Worm (Caenorhabditis elegans) whole organism, young adult: ENCODE results near the gene C06A12.8.

Experiments
- D2030.7 ChIP-seq: fragments of 200-800 bp; sonication (Bioruptor generic); IDR thresholded peaks from 2 replicates; pipeline ENCODE4 v1.3.6; 2022; ENCODE audit warnings: missing genetic modification reagents, missing genetic modification characterization, missing compliant biosample characterization
- F10E7.11 ChIP-seq: sonication (generic microtip); optimal IDR thresholded peaks from 2 replicates; lab custom pipeline; 2017; ENCODE audit warnings: mild to moderate bottlenecking, missing genetic modification characterization, moderate library complexity, missing compliant biosample characterization
- lin-40 ChIP-seq: sonication (generic microtip); optimal IDR thresholded peaks from 2 replicates; lab custom pipeline; 2016; ENCODE audit warnings: missing genetic modification characterization, mild to moderate bottlenecking, missing compliant biosample characterization, missing genotype, missing genetic modification reagents
- lir-1 ChIP-seq: fragments of 200-800 bp; sonication (Bioruptor generic); conservative IDR thresholded peaks from 2 replicates; pipeline ENCODE4 v1.3.6; 2022; ENCODE audit warnings: missing genetic modification reagents, missing genetic modification characterization, missing compliant biosample characterization
- lsy-27 ChIP-seq: sonication (generic microtip); optimal IDR thresholded peaks from 2 replicates; lab custom pipeline; 2017; ENCODE audit warnings: missing genetic modification characterization, mild to moderate bottlenecking, missing compliant biosample characterization, antibody characterized with exemption, missing genotype, borderline replicate concordance; ENCODE audit not compliant: insufficient read depth
- madf-8 ChIP-seq: fragments of 200-800 bp; sonication (Bioruptor generic); conservative IDR thresholded peaks from 2 replicates; pipeline ENCODE4 v1.3.6; 2022; ENCODE audit warnings: missing genetic modification reagents, missing genetic modification characterization, missing compliant biosample characterization
- nfya-1 ChIP-seq: sonication (generic microtip); optimal IDR thresholded peaks from 2 replicates; lab custom pipeline; 2017; ENCODE audit warnings: antibody characterized with exemption, missing compliant biosample characterization, missing genetic modification characterization, borderline replicate concordance; ENCODE audit not compliant: insufficient read depth
- nhr-27 ChIP-seq: fragments of 200-800 bp; sonication (Bioruptor generic); optimal IDR thresholded peaks from 2 replicates; lab custom pipeline; 2018; ENCODE audit warnings: mild to moderate bottlenecking, missing genetic modification characterization, moderate library complexity, missing compliant biosample characterization
- nhr-90 ChIP-seq: sonication (generic microtip); optimal IDR thresholded peaks from 2 replicates; lab custom pipeline; 2016; ENCODE audit warnings: missing genotype, mild to moderate bottlenecking, missing genetic modification characterization, missing compliant biosample characterization
- snpc-4 ChIP-seq, 5 experiments: fragments of 150-350 bp in 1 of 5; sonication (generic microtip) in 4 of 5; optimal IDR thresholded peaks; 2 replicates each; lab custom pipeline; 2014 to 2018; ENCODE audit warnings: missing genetic modification characterization in 5 of 5, missing biosample characterization in 3 of 5, antibody characterized with exemption in 2 of 5, mild to moderate bottlenecking in 2 of 5, missing compliant biosample characterization in 2 of 5, missing genotype in 2 of 5, moderate library complexity in 2 of 5, missing genetic modification reagents in 1 of 5

- no peak for TF ChIP-seq F10E7.11
- TF ChIP-seq nhr-27 (tag; lab: Kevin White, UChicago), result no peak
- no peak for TF ChIP-seq lsy-27 (tag; lab: Kevin White, UChicago)
- no peak for TF ChIP-seq D2030.7
- no peak for TF ChIP-seq lir-1 (GFP tag; lab: Robert Waterston, UW)
- TF ChIP-seq snpc-4 (GFP tag; optimal IDR thresholded peaks at IDR 0.05; lab: Kevin White, UChicago), result no peak
- TF ChIP-seq snpc-4 (tag; optimal IDR thresholded peaks at IDR 0.05; lab: Kevin White, UChicago), result no peak
- TF ChIP-seq lin-40, result no peak
- TF ChIP-seq nfya-1 (tag; lab: Kevin White, UChicago), result no peak
- TF ChIP-seq madf-8 (GFP tag; lab: Robert Waterston, UW), result no peak
- TF ChIP-seq nhr-90 (tag; lab: Kevin White, UChicago), result no peak
Measured at ce11 chrIV:17431287-17431686, 5.9 kb upstream of the C06A12.8 start, which contains the start of gene lact-6.
